Fruit fly (Drosophila melanogaster) whole organism, embryonic: Measurements from ENCODE around the gene Hacd1.

ENCODE experiments used
- Antp ChIP-seq: fragments of 200-800 bp; sonication (Bioruptor generic); optimal IDR thresholded peaks from 3 replicates; lab custom pipeline; 2016; ENCODE audit warnings: missing biosample characterization, missing genetic modification characterization
- BEAF-32 ChIP-seq: fragments of 200-800 bp; sonication (Bioruptor generic); optimal IDR thresholded peaks from 3 replicates; lab custom pipeline; 2017; ENCODE audit warnings: missing biosample characterization, missing genetic modification characterization, mild to moderate bottlenecking, moderate library complexity, missing genetic modification reagents
- Bgb ChIP-seq: fragments of 200-800 bp; sonication (Bioruptor generic); IDR thresholded peaks from 2 replicates; pipeline ENCODE4 v1.3.6; 2022; ENCODE audit warnings: missing biosample characterization, missing genetic modification characterization; ENCODE audit not compliant: partially characterized antibody
- CG10274 ChIP-seq: fragments of 200-800 bp; sonication (Bioruptor generic); optimal IDR thresholded peaks from 3 replicates; lab custom pipeline; 2017; ENCODE audit warnings: missing biosample characterization, mild to moderate bottlenecking, missing genetic modification characterization
- CG11456 ChIP-seq: fragments of 200-800 bp; sonication (Bioruptor generic); IDR thresholded peaks from 3 replicates; pipeline ENCODE4 v1.3.6; 2022; ENCODE audit warnings: missing biosample characterization, missing genetic modification characterization
- CG11504 ChIP-seq: fragments of 200-800 bp; sonication (Bioruptor generic); optimal IDR thresholded peaks from 3 replicates; lab custom pipeline; 2019; ENCODE audit warnings: missing biosample characterization, mild to moderate bottlenecking, missing genetic modification characterization, moderate library complexity
- CG13624 ChIP-seq: fragments of 200-800 bp; sonication (Bioruptor generic); optimal IDR thresholded peaks from 2 replicates; lab custom pipeline; 2016; ENCODE audit warnings: missing biosample characterization, missing genetic modification characterization
- CG17568 ChIP-seq: fragments of 200-800 bp; sonication (Bioruptor generic); optimal IDR thresholded peaks from 2 replicates; lab custom pipeline; 2018; ENCODE audit warnings: missing biosample characterization, mild to moderate bottlenecking, missing genetic modification characterization, moderate library complexity
- CG17912 ChIP-seq: fragments of 200-800 bp; sonication (Bioruptor generic); optimal IDR thresholded peaks from 2 replicates; lab custom pipeline; 2018; ENCODE audit warnings: missing biosample characterization, mild to moderate bottlenecking, missing genetic modification characterization
- CG2120 ChIP-seq: fragments of 200-800 bp; sonication (Bioruptor generic); optimal IDR thresholded peaks from 3 replicates; lab custom pipeline; 2016; ENCODE audit warnings: missing biosample characterization, missing genetic modification characterization
- CG2875 ChIP-seq: fragments of 200-800 bp; sonication (Bioruptor generic); optimal IDR thresholded peaks from 2 replicates; lab custom pipeline; 2017; ENCODE audit warnings: missing biosample characterization, mild to moderate bottlenecking, missing genetic modification characterization, missing genetic modification reagents
- CG4360 ChIP-seq: fragments of 200-800 bp; sonication (Bioruptor generic); IDR thresholded peaks from 2 replicates; pipeline ENCODE4 v1.3.6; 2022; ENCODE audit warnings: missing biosample characterization, missing genetic modification characterization
- CG4404 ChIP-seq: fragments of 200-800 bp; sonication (Bioruptor generic); IDR thresholded peaks from 2 replicates; pipeline ENCODE4 v1.3.6; 2022; ENCODE audit warnings: missing biosample characterization, missing genetic modification characterization
- CG4424 ChIP-seq: fragments of 200-800 bp; sonication (Bioruptor generic); optimal IDR thresholded peaks from 3 replicates; lab custom pipeline; 2016; ENCODE audit warnings: missing biosample characterization, missing genetic modification characterization
- CG5180 ChIP-seq: fragments of 200-800 bp; sonication (Bioruptor generic); optimal IDR thresholded peaks from 3 replicates; lab custom pipeline; 2017; ENCODE audit warnings: missing biosample characterization, missing genetic modification characterization, mild to moderate bottlenecking, moderate library complexity, missing genetic modification reagents
- CG6765 ChIP-seq: fragments of 200-800 bp; sonication (Bioruptor generic); optimal IDR thresholded peaks from 3 replicates; lab custom pipeline; 2017; ENCODE audit warnings: missing biosample characterization, mild to moderate bottlenecking, missing genetic modification characterization
- CG6854 ChIP-seq: fragments of 200-800 bp; sonication (Bioruptor generic); optimal IDR thresholded peaks from 3 replicates; lab custom pipeline; 2017; ENCODE audit warnings: missing biosample characterization, mild to moderate bottlenecking, missing genetic modification characterization
- CTCF ChIP-seq: fragments of 200-800 bp; sonication (Bioruptor generic); optimal IDR thresholded peaks from 2 replicates; lab custom pipeline; 2017; ENCODE audit warnings: missing biosample characterization, mild to moderate bottlenecking, missing genetic modification characterization, moderate library complexity
- Camta ChIP-seq: fragments of 200-800 bp; sonication (Bioruptor generic); optimal IDR thresholded peaks from 2 replicates; lab custom pipeline; 2016; ENCODE audit warnings: missing biosample characterization, missing genetic modification characterization
- D ChIP-seq, 2 experiments: fragments of 200-800 bp in 1 of 2; fragments of >200 bp in 1 of 2; sonication (Bioruptor generic) in 1 of 2; optimal IDR thresholded peaks; 2 replicates in 1 of 2; 3 replicates in 1 of 2; lab custom pipeline; 2017; ENCODE audit warnings: mild to moderate bottlenecking in 1 of 2, missing biosample characterization in 1 of 2, missing genetic modification characterization in 1 of 2, missing genetic modification reagents in 1 of 2
- Dad ChIP-seq: fragments of 200-800 bp; sonication (Bioruptor generic); optimal IDR thresholded peaks from 3 replicates; lab custom pipeline; 2016; ENCODE audit warnings: missing biosample characterization, missing genetic modification characterization
- Dp ChIP-seq: fragments of 200-800 bp; sonication (Bioruptor generic); optimal IDR thresholded peaks from 2 replicates; lab custom pipeline; 2018; ENCODE audit warnings: missing biosample characterization, mild to moderate bottlenecking, missing genetic modification characterization, moderate library complexity
- Ets65A ChIP-seq: fragments of 200-800 bp; sonication (Bioruptor generic); peaks from one replicate; lab custom pipeline; 2016; ENCODE audit warnings: missing biosample characterization, missing genetic modification characterization
- Fer1 ChIP-seq: fragments of 200-800 bp; sonication (Bioruptor generic); optimal IDR thresholded peaks from 2 replicates; lab custom pipeline; 2017; ENCODE audit warnings: missing biosample characterization, mild to moderate bottlenecking, missing genetic modification characterization
- Gug ChIP-seq: fragments of 200-800 bp; sonication (Bioruptor generic); IDR thresholded peaks from 4 replicates; pipeline ENCODE4 v1.3.6; 2022; ENCODE audit warnings: missing biosample characterization, missing genetic modification characterization
- HLH4C ChIP-seq: fragments of 200-800 bp; sonication (Bioruptor generic); IDR thresholded peaks from 3 replicates; pipeline ENCODE4 v1.3.6; 2022; ENCODE audit warnings: missing biosample characterization, missing genetic modification characterization; ENCODE audit not compliant: partially characterized antibody
- Hmr ChIP-seq: fragments of 200-800 bp; sonication (Bioruptor generic); optimal IDR thresholded peaks from 3 replicates; lab custom pipeline; 2017; ENCODE audit warnings: mild to moderate bottlenecking, missing biosample characterization, missing genetic modification reagents, missing genetic modification characterization
- Hr3 ChIP-seq: fragments of 200-800 bp; sonication (Bioruptor generic); optimal IDR thresholded peaks from 3 replicates; lab custom pipeline; 2016; ENCODE audit warnings: missing biosample characterization, missing genetic modification characterization
- Rfx ChIP-seq: fragments of 200-800 bp; sonication (Bioruptor generic); IDR thresholded peaks from 2 replicates; pipeline ENCODE4 v1.3.6; 2022; ENCODE audit warnings: missing biosample characterization, missing genetic modification characterization
- Tbp ChIP-seq: fragments of >200 bp; optimal IDR thresholded peaks from 2 replicates; lab custom pipeline; 2018; ENCODE audit warnings: missing biosample characterization, missing genetic modification characterization
- ase ChIP-seq: fragments of 200-800 bp; sonication (Bioruptor generic); IDR thresholded peaks from 3 replicates; pipeline ENCODE4 v1.3.6; 2022; ENCODE audit warnings: missing biosample characterization, missing genetic modification characterization
- az2 ChIP-seq: fragments of 200-800 bp; sonication (Bioruptor generic); optimal IDR thresholded peaks from 3 replicates; lab custom pipeline; 2016; ENCODE audit warnings: missing biosample characterization, missing genetic modification characterization
- bsh ChIP-seq, 2 experiments: fragments of 200-800 bp; sonication (Bioruptor generic); optimal IDR thresholded peaks; 2 replicates each; lab custom pipeline; 2017 to 2018; ENCODE audit warnings: mild to moderate bottlenecking in 2 of 2, missing biosample characterization in 2 of 2, missing genetic modification characterization in 2 of 2, moderate library complexity in 1 of 2
- chif ChIP-seq, 2 experiments: fragments of 200-800 bp; sonication (Bioruptor generic); optimal IDR thresholded peaks; 3 replicates each; lab custom pipeline; 2016; ENCODE audit warnings: missing biosample characterization in 2 of 2, missing genetic modification characterization in 2 of 2
- danr ChIP-seq: fragments of 200-800 bp; sonication (Bioruptor generic); IDR thresholded peaks from 2 replicates; pipeline ENCODE4 v1.3.6; 2022; ENCODE audit warnings: missing biosample characterization, missing genetic modification characterization
- eve ChIP-seq, 2 experiments: fragments of >200 bp; optimal IDR thresholded peaks; 2 replicates each; lab custom pipeline; 2017; ENCODE audit warnings: missing biosample characterization in 2 of 2, missing genetic modification characterization in 2 of 2
- fd3F ChIP-seq: fragments of 200-800 bp; sonication (Bioruptor generic); optimal IDR thresholded peaks from 2 replicates; lab custom pipeline; 2018; ENCODE audit warnings: missing biosample characterization, mild to moderate bottlenecking, missing genetic modification characterization, moderate library complexity
- gcm2 ChIP-seq: fragments of 200-800 bp; sonication (Bioruptor generic); optimal IDR thresholded peaks from 2 replicates; lab custom pipeline; 2016; ENCODE audit warnings: missing biosample characterization, missing genetic modification characterization
- grn ChIP-seq: fragments of 200-800 bp; sonication (Bioruptor generic); optimal IDR thresholded peaks from 3 replicates; lab custom pipeline; 2017; ENCODE audit warnings: missing biosample characterization, missing genetic modification characterization
- lab ChIP-seq: fragments of 200-800 bp; sonication (Bioruptor generic); optimal IDR thresholded peaks from 3 replicates; lab custom pipeline; 2017; ENCODE audit warnings: missing biosample characterization, missing genetic modification characterization, mild to moderate bottlenecking, moderate library complexity, missing genetic modification reagents
- maf-S ChIP-seq: fragments of 200-800 bp; sonication (Bioruptor generic); optimal IDR thresholded peaks from 2 replicates; lab custom pipeline; 2016; ENCODE audit warnings: missing biosample characterization, missing genetic modification characterization
- pan ChIP-seq, 4 experiments: fragments of >200 bp in 3 of 4; fragments of 200-800 bp in 1 of 4; sonication (Bioruptor generic) in 1 of 4; optimal IDR thresholded peaks in 3 of 4; IDR thresholded peaks in 1 of 4; 2 replicates each; pipeline versions ENCODE4 v1.3.6 to Lab custom; 2017 to 2022; ENCODE audit warnings: missing biosample characterization in 2 of 4, missing genetic modification characterization in 2 of 4, mixed read lengths in 1 of 4
- pum ChIP-seq: fragments of 200-800 bp; sonication (Bioruptor generic); optimal IDR thresholded peaks from 2 replicates; lab custom pipeline; 2016; ENCODE audit warnings: missing biosample characterization, missing genetic modification characterization
- pzg ChIP-seq: fragments of 200-800 bp; sonication (Bioruptor generic); optimal IDR thresholded peaks from 3 replicates; lab custom pipeline; 2018; ENCODE audit warnings: missing biosample characterization, mild to moderate bottlenecking, missing genetic modification characterization, moderate library complexity
- row ChIP-seq: fragments of 200-800 bp; sonication (Bioruptor generic); IDR thresholded peaks from 3 replicates; pipeline ENCODE4 v1.3.6; 2022; ENCODE audit warnings: missing biosample characterization, missing genetic modification characterization
- sens-2 ChIP-seq: fragments of 200-800 bp; sonication (Bioruptor generic); IDR thresholded peaks from 2 replicates; pipeline ENCODE4 v1.3.6; 2022; ENCODE audit warnings: missing biosample characterization, missing genetic modification characterization
- sima ChIP-seq: fragments of 200-800 bp; sonication (Bioruptor generic); optimal IDR thresholded peaks from 2 replicates; lab custom pipeline; 2016; ENCODE audit warnings: missing biosample characterization, missing genetic modification characterization
- stc ChIP-seq: fragments of 200-800 bp; sonication (Bioruptor generic); IDR thresholded peaks from 2 replicates; pipeline ENCODE4 v1.3.6; 2022; ENCODE audit warnings: missing biosample characterization, missing genetic modification characterization
- twi ChIP-seq: fragments of 200-800 bp; optimal IDR thresholded peaks from 2 replicates; lab custom pipeline; 2019; ENCODE audit warnings: missing biosample characterization, mild to moderate bottlenecking, missing genetic modification characterization, moderate library complexity
- wdn ChIP-seq: fragments of 200-800 bp; sonication (Bioruptor generic); IDR thresholded peaks from 2 replicates; pipeline ENCODE4 v1.3.6; 2022; ENCODE audit warnings: missing biosample characterization, missing genetic modification characterization
- zf30C ChIP-seq: fragments of 200-800 bp; sonication (Bioruptor generic); optimal IDR thresholded peaks from 3 replicates; lab custom pipeline; 2018; ENCODE audit warnings: missing biosample characterization, mild to moderate bottlenecking, missing genetic modification characterization

The Hacd1 gene

DNA sequence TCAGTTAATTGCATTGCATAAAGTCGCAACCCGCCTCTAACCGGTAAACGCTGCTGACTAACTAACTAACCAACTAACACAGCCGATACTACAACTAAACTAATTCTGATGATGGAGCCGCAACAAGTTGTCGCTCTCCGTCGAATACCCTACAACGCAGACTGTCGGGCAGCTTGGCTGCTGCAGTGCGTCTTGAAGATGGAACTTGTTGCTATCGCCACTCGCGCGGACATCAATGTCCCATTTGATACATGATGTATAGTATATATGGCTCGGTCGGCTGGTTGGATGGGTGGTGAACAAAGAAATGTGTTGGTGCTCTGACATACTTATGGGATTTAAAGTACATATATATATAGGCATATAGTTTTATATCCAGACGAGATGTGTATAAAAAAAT lies 23.4 kb upstream of the Hacd1 start (continued):
- TF ChIP-seq Ets65A (GFP tag; lab: Kevin White, UChicago): peak; percentile 70
- no peak for TF ChIP-seq Antp
- no peak for TF ChIP-seq pum
- TF ChIP-seq fd3F (GFP tag; lab: Kevin White, UChicago): no peak
- TF ChIP-seq D (optimal IDR thresholded peaks at IDR 0.05; lab: Kevin White, UChicago): no peak
- TF ChIP-seq D (GFP tag; optimal IDR thresholded peaks at IDR 0.05; lab: Kevin White, UChicago): no peak
- TF ChIP-seq CG17568 (GFP tag; lab: Kevin White, UChicago): no peak
- TF ChIP-seq pzg (GFP tag; lab: Kevin White, UChicago): no peak
- no peak for TF ChIP-seq eve (GFP tag; optimal IDR thresholded peaks at IDR 0.05; lab: Kevin White, UChicago)
- no peak for TF ChIP-seq CG6854 (GFP tag; lab: Kevin White, UChicago)
- TF ChIP-seq CG5180 (GFP tag; lab: Kevin White, UChicago): peak; percentile 90
- TF ChIP-seq CG11504: peak; percentile 54
- no peak for TF ChIP-seq HLH4C (GFP tag; lab: Robert Waterston, UW)
- no peak for TF ChIP-seq CG4404 (GFP tag; lab: Robert Waterston, UW)
- TF ChIP-seq CG11456: 0 out of 3 replicates have a peak, but pooled peaks have one; percentile 24
- no peak for TF ChIP-seq az2 (GFP tag; lab: Kevin White, UChicago)
- no peak for TF ChIP-seq CG4424
- TF ChIP-seq Tbp (GFP tag; lab: Kevin White, UChicago): no peak
- no peak for TF ChIP-seq stc (GFP tag; lab: Robert Waterston, UW)
- no peak for TF ChIP-seq CG2875 (GFP tag; lab: Kevin White, UChicago)
- no peak for TF ChIP-seq ase
- TF ChIP-seq CG6765: no peak
- no peak for TF ChIP-seq sens-2
- TF ChIP-seq lab: peak; percentile 51
- no peak for TF ChIP-seq wdn (GFP tag; lab: Robert Waterston, UW)
- no peak for TF ChIP-seq Hr3 (GFP tag; lab: Kevin White, UChicago)
- peak in 1 of 2 experiments; percentile 26 for TF ChIP-seq bsh (GFP tag; optimal IDR thresholded peaks at IDR 0.05; lab: Kevin White, UChicago)
- no peak for TF ChIP-seq twi (tag; lab: Kevin White, UChicago)
- TF ChIP-seq Rfx (GFP tag; lab: Robert Waterston, UW): peak; percentile 52; the same call in 1 of the 2 replicates
- no peak for TF ChIP-seq Dp
- no peak for TF ChIP-seq chif (GFP tag; optimal IDR thresholded peaks at IDR 0.05; lab: Kevin White, UChicago)
- no peak for TF ChIP-seq CG17912
- no peak for TF ChIP-seq gcm2 (GFP tag; lab: Kevin White, UChicago)
- TF ChIP-seq CTCF (GFP tag; lab: Kevin White, UChicago): no peak
- TF ChIP-seq Camta: no peak
- TF ChIP-seq grn (GFP tag; lab: Kevin White, UChicago): no peak
- no peak for TF ChIP-seq danr
- no peak for TF ChIP-seq Gug
- TF ChIP-seq zf30C (GFP tag; lab: Kevin White, UChicago): no peak
- peak; percentile 45; the same call in 1 of the 3 replicates for TF ChIP-seq row (GFP tag; lab: Robert Waterston, UW)
- peak; percentile 13 for TF ChIP-seq Hmr (GFP tag; lab: Kevin White, UChicago)
- no peak for TF ChIP-seq BEAF-32 (GFP tag; lab: Kevin White, UChicago)
- TF ChIP-seq sima: no peak
- no peak for TF ChIP-seq CG4360
- TF ChIP-seq CG10274 (GFP tag; lab: Kevin White, UChicago): peak; percentile 98
- TF ChIP-seq maf-S (GFP tag; lab: Kevin White, UChicago): no peak
- TF ChIP-seq Bgb (GFP tag; lab: Robert Waterston, UW): 0 out of 2 replicates have a peak, but pooled peaks have one; percentile 16
- TF ChIP-seq pan (optimal IDR thresholded peaks at IDR 0.05; lab: Kevin White, UChicago): no peak
- TF ChIP-seq pan (GFP tag; optimal IDR thresholded peaks at IDR 0.05 in 1 of 2, IDR thresholded peaks at IDR 0.05 in 1 of 2): peak in 1 of 2 experiments; percentile 49
- no peak for TF ChIP-seq CG13624 (GFP tag; lab: Kevin White, UChicago)
- no peak for TF ChIP-seq Dad
- TF ChIP-seq Fer1 (GFP tag; lab: Kevin White, UChicago): no peak
- TF ChIP-seq CG2120 (GFP tag; lab: Kevin White, UChicago): peak; percentile 7
